Worm (Caenorhabditis elegans): ENCODE results near the gene pbo-6.

ce11 chrX:17451410-17451809, 22.6 kb downstream of the pbo-6 start, which contains the start of gene C36E6.2:
- TF ChIP-seq nhr-77 (tag; optimal IDR thresholded peaks at IDR 0.05) (no peak), skn-1 (tag; optimal IDR thresholded peaks at IDR 0.05) (peak; percentile 62), elt-1 (tag; optimal IDR thresholded peaks at IDR 0.05) (no peak), nhr-12 (tag; optimal IDR thresholded peaks at IDR 0.05) (no peak), aly-2 (tag; optimal IDR thresholded peaks at IDR 0.05) (no peak), ceh-82 (tag; optimal IDR thresholded peaks at IDR 0.05) (no peak), elt-3 (tag; optimal IDR thresholded peaks at IDR 0.05) (no peak), lin-39 (tag; optimal IDR thresholded peaks at IDR 0.05) (peak; percentile 69), hmg-11 (tag; optimal IDR thresholded peaks at IDR 0.05) (peak; percentile 91), mml-1 (tag; optimal IDR thresholded peaks at IDR 0.05) (no peak), ZK546.5 (tag; optimal IDR thresholded peaks at IDR 0.05) (no peak)

All from whole organism, L3 larva.